Worm (Caenorhabditis elegans) whole organism, L1 larva: ENCODE results near the gene dkf-2.

Source experiments
- C04F5.9 ChIP-seq: sonication (generic microtip); optimal IDR thresholded peaks from 2 replicates; lab custom pipeline; 2016; ENCODE audit warnings: missing genetic modification characterization, missing compliant biosample characterization
- Y116A8C.19 ChIP-seq: sonication (generic microtip); optimal IDR thresholded peaks from 2 replicates; lab custom pipeline; 2016; ENCODE audit warnings: missing compliant biosample characterization, missing genetic modification characterization, borderline replicate concordance
- alr-1 ChIP-seq: fragments of 200-800 bp; sonication (Bioruptor generic); optimal IDR thresholded peaks from 2 replicates; lab custom pipeline; 2018; ENCODE audit warnings: borderline replicate concordance, mild to moderate bottlenecking, missing genetic modification characterization, missing compliant biosample characterization
- aly-2 ChIP-seq: fragments of 150-350 bp; optimal IDR thresholded peaks from 2 replicates; lab custom pipeline; 2014; ENCODE audit warnings: missing biosample characterization, missing genetic modification characterization
- ama-1 ChIP-seq: fragments of 150-350 bp; optimal IDR thresholded peaks from 2 replicates; lab custom pipeline; 2014
- ceh-8 ChIP-seq: fragments of 200-800 bp; sonication (Bioruptor generic); optimal IDR thresholded peaks from 2 replicates; lab custom pipeline; 2018; ENCODE audit warnings: mild to moderate bottlenecking, missing genetic modification characterization, moderate library complexity, missing compliant biosample characterization
- ceh-88 ChIP-seq: fragments of 200-800 bp; sonication (Bioruptor generic); IDR thresholded peaks from 2 replicates; pipeline ENCODE4 v1.3.6; 2022; ENCODE audit warnings: missing genetic modification characterization, missing compliant biosample characterization
- ceh-90 ChIP-seq: sonication (generic microtip); optimal IDR thresholded peaks from 2 replicates; lab custom pipeline; 2016; ENCODE audit warnings: missing genetic modification characterization, missing compliant biosample characterization
- efl-1 ChIP-seq, 4 experiments: fragments of 150-350 bp; optimal IDR thresholded peaks in 3 of 4; peaks in 1 of 4; 1 replicate in 1 of 4; 2 replicates in 3 of 4; lab custom pipeline; 2014; ENCODE audit warnings: missing biosample characterization in 2 of 4, missing genetic modification characterization in 2 of 4, missing genetic modification reagents in 2 of 4
- egl-13 ChIP-seq: sonication (generic microtip); optimal IDR thresholded peaks from 2 replicates; lab custom pipeline; 2016; ENCODE audit warnings: missing genotype, missing genetic modification reagents, missing genetic modification characterization, missing compliant biosample characterization
- egl-27 ChIP-seq, 2 experiments: fragments of 150-350 bp in 1 of 2; sonication (generic microtip); optimal IDR thresholded peaks; 3 replicates each; lab custom pipeline; 2017 to 2018; ENCODE audit warnings: missing biosample characterization in 2 of 2, missing genetic modification characterization in 2 of 2, missing genetic modification reagents in 2 of 2
- elt-2 ChIP-seq: sonication (generic microtip); optimal IDR thresholded peaks from 2 replicates; lab custom pipeline; 2016; ENCODE audit warnings: missing genetic modification characterization, mild to moderate bottlenecking, inconsistent platforms, missing compliant biosample characterization, missing genetic modification reagents
- elt-3 ChIP-seq, 6 experiments: fragments of 150-350 bp in 1 of 6; sonication (generic microtip); optimal IDR thresholded peaks; 2 replicates each; lab custom pipeline; 2017 to 2018; ENCODE audit warnings: missing biosample characterization in 6 of 6, missing genetic modification characterization in 6 of 6, inconsistent platforms in 1 of 6
- fkh-4 ChIP-seq: sonication (generic microtip); optimal IDR thresholded peaks from 2 replicates; lab custom pipeline; 2016; ENCODE audit warnings: missing compliant biosample characterization, missing genetic modification characterization, borderline replicate concordance
- fkh-8 ChIP-seq: sonication (generic microtip); optimal IDR thresholded peaks from 2 replicates; lab custom pipeline; 2016; ENCODE audit warnings: mild to moderate bottlenecking, missing genetic modification characterization, missing compliant biosample characterization
- hlh-17 ChIP-seq: fragments of 200-800 bp; sonication (Bioruptor generic); optimal IDR thresholded peaks from 2 replicates; lab custom pipeline; 2018; ENCODE audit warnings: missing genetic modification characterization, mild to moderate bottlenecking, missing compliant biosample characterization, moderate library complexity, borderline replicate concordance
- hlh-4 ChIP-seq: sonication (generic microtip); optimal IDR thresholded peaks from 2 replicates; lab custom pipeline; 2016; ENCODE audit warnings: mild to moderate bottlenecking, missing genetic modification characterization, missing compliant biosample characterization
- jun-1 ChIP-seq: fragments of 150-350 bp; optimal IDR thresholded peaks from 2 replicates; lab custom pipeline; 2014; ENCODE audit warnings: missing biosample characterization, missing genetic modification reagents, missing genetic modification characterization
- lin-13 ChIP-seq: fragments of 150-350 bp; optimal IDR thresholded peaks from 2 replicates; lab custom pipeline; 2014; ENCODE audit warnings: missing biosample characterization, missing genetic modification reagents, missing genetic modification characterization
- lin-15B ChIP-seq: fragments of 150-350 bp; sonication (generic microtip); optimal IDR thresholded peaks from 3 replicates; lab custom pipeline; 2014; ENCODE audit warnings: missing biosample characterization, missing genetic modification characterization
- nhr-237 ChIP-seq: fragments of 150-350 bp; optimal IDR thresholded peaks from 2 replicates; lab custom pipeline; 2014; ENCODE audit warnings: missing biosample characterization, missing genetic modification characterization
- nhr-76 ChIP-seq: sonication (generic microtip); optimal IDR thresholded peaks from 2 replicates; lab custom pipeline; 2017; ENCODE audit warnings: missing biosample characterization, missing genetic modification characterization
- nhr-85 ChIP-seq: sonication (generic microtip); peaks from one replicate; lab custom pipeline; 2016; ENCODE audit warnings: missing genetic modification characterization, inconsistent platforms, missing compliant biosample characterization
- nhr-90 ChIP-seq: sonication (generic microtip); optimal IDR thresholded peaks from 2 replicates; lab custom pipeline; 2016; ENCODE audit warnings: mild to moderate bottlenecking, missing genetic modification characterization, missing compliant biosample characterization; ENCODE audit not compliant: poor library complexity
- pax-3 ChIP-seq: fragments of 200-800 bp; sonication (Bioruptor generic); optimal IDR thresholded peaks from 2 replicates; lab custom pipeline; 2018; ENCODE audit warnings: mild to moderate bottlenecking, missing genetic modification characterization, moderate library complexity, missing compliant biosample characterization
- pqm-1 ChIP-seq: sonication (generic microtip); optimal IDR thresholded peaks from 3 replicates; lab custom pipeline; 2017; ENCODE audit warnings: missing biosample characterization, missing genetic modification characterization
- sptf-1 ChIP-seq: fragments of 150-350 bp; optimal IDR thresholded peaks from 2 replicates; lab custom pipeline; 2014; ENCODE audit warnings: missing biosample characterization, missing genetic modification characterization
- vab-15 ChIP-seq: sonication (generic microtip); optimal IDR thresholded peaks from 2 replicates; lab custom pipeline; 2017; ENCODE audit warnings: missing genotype, mild to moderate bottlenecking, missing genetic modification characterization, missing compliant biosample characterization
- zip-4 ChIP-seq: fragments of 200-800 bp; sonication (Bioruptor generic); optimal IDR thresholded peaks from 2 replicates; lab custom pipeline; 2018; ENCODE audit warnings: mild to moderate bottlenecking, missing genetic modification characterization, moderate library complexity, missing compliant biosample characterization

The dkf-2 gene

ce11 chrV:16747031-16747672, at the start of gene dkf-2:
TSS of gene dkf-2 (plus strand) at chrV:16747622.
- TF ChIP-seq nhr-76 (tag; lab: Kevin White, UChicago) = no peak
- no peak for TF ChIP-seq alr-1 (tag; lab: Kevin White, UChicago)
- TF ChIP-seq elt-2 = peak; percentile 18
- TF ChIP-seq zip-4 (GFP tag; lab: Kevin White, UChicago) = no peak
- no peak for TF ChIP-seq pax-3 (tag; lab: Kevin White, UChicago)
- no peak for TF ChIP-seq Y116A8C.19 (tag; lab: Kevin White, UChicago)
- TF ChIP-seq elt-3 (tag; optimal IDR thresholded peaks at IDR 0.05; lab: Kevin White, UChicago) = no peak

ce11 chrV:16699752-16700259, 47.6 kb upstream of the dkf-2 start, which contains the start of gene Y70C5C.1:
TSS of gene Y70C5C.1 (plus strand) at chrV:16700209.
- TF ChIP-seq efl-1 (optimal IDR thresholded peaks at IDR 0.05; lab: Kevin White, UChicago) (no peak), efl-1 (GFP tag; optimal IDR thresholded peaks at IDR 0.05 in 1 of 2; lab: Kevin White, UChicago) (peak in 1 of 2 experiments; percentile 85), fkh-4 (no peak), lin-13 (no peak), pax-3 (tag; lab: Kevin White, UChicago) (no peak), ama-1 (lab: Kevin White, UChicago) (no peak), hlh-4 (tag; lab: Kevin White, UChicago) (no peak)

ce11 chrV:16706549-16706948, 40.9 kb upstream of the dkf-2 start, which contains the start of gene clec-9:
TSS of gene clec-9 (minus strand) at chrV:16706649.
- TF ChIP-seq pqm-1 (tag; lab: Kevin White, UChicago) = no peak

ce11 chrV:16713797-16714196, 33.6 kb upstream of the dkf-2 start:
- TF ChIP-seq Y116A8C.19 (tag; lab: Kevin White, UChicago) (no peak), egl-13 (tag; lab: Kevin White, UChicago) (no peak), fkh-8 (tag; lab: Kevin White, UChicago) (no peak), lin-15B (no peak)

ce11 chrV:16716574-16716973, 30.8 kb upstream of the dkf-2 start, which contains the start of gene srh-137:
TSS of gene srh-137 (minus strand) at chrV:16716674.
- TF ChIP-seq ceh-90 (tag; lab: Kevin White, UChicago) (no peak), egl-27 (tag; optimal IDR thresholded peaks at IDR 0.05; lab: Kevin White, UChicago) (no peak), nhr-76 (tag; lab: Kevin White, UChicago) (no peak), fkh-4 (no peak), jun-1 (tag; lab: Kevin White, UChicago) (no peak), nhr-237 (tag; lab: Kevin White, UChicago) (no peak), hlh-17 (GFP tag; lab: Kevin White, UChicago) (no peak), ama-1 (lab: Kevin White, UChicago) (no peak), elt-3 (tag; optimal IDR thresholded peaks at IDR 0.05; lab: Kevin White, UChicago) (no peak), egl-13 (tag; lab: Kevin White, UChicago) (no peak), nhr-90 (tag; lab: Kevin White, UChicago) (no peak), hlh-4 (tag; lab: Kevin White, UChicago) (no peak), C04F5.9 (no peak), nhr-85 (no peak), ceh-88 (GFP tag; lab: Robert Waterston, UW) (no peak), pax-3 (tag; lab: Kevin White, UChicago) (no peak), vab-15 (tag; lab: Kevin White, UChicago) (no peak), aly-2 (tag; lab: Kevin White, UChicago) (no peak), sptf-1 (tag; lab: Kevin White, UChicago) (no peak), ceh-8 (GFP tag; lab: Kevin White, UChicago) (no peak)
